Worm (Caenorhabditis elegans): ENCODE data around the gene maph-9.

maph-9 gene

DNA sequence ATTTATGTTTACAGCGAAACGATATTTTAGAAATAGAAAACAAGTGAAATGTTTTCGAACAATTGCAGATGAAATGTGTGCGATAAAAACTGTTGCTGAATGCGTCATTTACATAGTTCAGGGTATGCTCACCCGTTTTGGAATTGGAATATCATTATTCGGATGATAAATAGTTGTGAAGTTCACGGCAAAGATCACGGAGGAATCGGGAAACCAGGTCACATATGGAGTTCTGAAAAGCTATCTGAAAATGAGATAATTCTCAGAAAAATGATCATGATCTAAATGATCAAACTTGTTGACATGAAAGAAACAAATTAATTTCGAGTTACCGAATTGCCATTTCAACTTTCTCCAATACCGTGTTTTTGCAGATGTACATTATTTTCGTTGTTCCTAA lies 39.3 kb downstream of the maph-9 start, which contains the start of gene best-16:
Gene best-16 (minus strand): TSS at position 101 of the 400 bp plus-strand sequence.
- TF ChIP-seq lin-13 (GFP tag; optimal IDR thresholded peaks at IDR 0.05): no peak
- TF ChIP-seq daf-12 (tag; optimal IDR thresholded peaks at IDR 0.05): no peak

ce11 chrIV:7196853-7197252 lies 40.4 kb downstream of the maph-9 start, which contains the start of gene unc-8:
TSS of gene unc-8 (plus strand) at chrIV:7197153.
- no peak for TF ChIP-seq dmd-6 (GFP tag; IDR thresholded peaks at IDR 0.05)
- TF ChIP-seq ces-1 (GFP tag; optimal IDR thresholded peaks at IDR 0.05): no peak
- no peak for TF ChIP-seq aha-1 (tag)
- TF ChIP-seq Y75B8A.6 (GFP tag; IDR thresholded peaks at IDR 0.05): no peak
- no peak for TF ChIP-seq ceh-82 (tag; optimal IDR thresholded peaks at IDR 0.05)
- no peak for TF ChIP-seq set-16 (GFP tag; IDR thresholded peaks at IDR 0.05)
- TF ChIP-seq daf-16 (GFP tag; optimal IDR thresholded peaks at IDR 0.05): no peak
- no peak for TF ChIP-seq daf-16 (tag; optimal IDR thresholded peaks at IDR 0.05)
- TF ChIP-seq daf-12 (tag; optimal IDR thresholded peaks at IDR 0.05): no peak
- TF ChIP-seq nhr-237 (tag; optimal IDR thresholded peaks at IDR 0.05): no peak
- no peak for TF ChIP-seq nhr-48 (tag; optimal IDR thresholded peaks at IDR 0.05)
- TF ChIP-seq snpc-1.2 (GFP tag; IDR thresholded peaks at IDR 0.05): no peak
- no peak for TF ChIP-seq ceh-28 (tag; optimal IDR thresholded peaks at IDR 0.05)

DNA sequence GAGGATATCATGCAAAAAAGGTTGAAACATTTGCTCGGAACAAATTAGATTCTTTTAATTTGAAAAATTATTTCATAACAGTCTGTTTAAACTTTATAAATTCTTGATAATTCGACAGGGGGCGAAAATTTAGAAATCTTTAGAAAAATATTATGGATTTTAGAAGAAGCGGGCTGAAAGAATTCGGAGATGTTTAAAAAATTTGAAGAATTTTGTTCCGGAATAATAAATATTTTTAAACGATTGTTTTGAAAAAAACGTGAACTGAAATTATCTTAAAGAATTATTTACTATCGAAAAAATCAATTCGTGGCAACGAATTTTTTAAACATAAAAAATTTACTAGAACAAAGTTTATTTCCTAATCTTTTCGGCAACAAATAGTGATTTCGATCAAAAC lies 47.3 kb downstream of the maph-9 start, which contains the start of gene R13A1.3:
Gene R13A1.3 (plus strand): TSS at position 301 of the 400 bp plus-strand sequence.
- TF ChIP-seq fkh-10 (GFP tag; optimal IDR thresholded peaks at IDR 0.05) (no peak), mxl-2 (GFP tag; conservative IDR thresholded peaks at IDR 0.05) (no peak), ces-1 (GFP tag; optimal IDR thresholded peaks at IDR 0.05) (no peak), aly-2 (tag; optimal IDR thresholded peaks at IDR 0.05) (no peak), F26F4.8 (GFP tag; conservative IDR thresholded peaks at IDR 0.05) (no peak), zip-2 (tag; optimal IDR thresholded peaks at IDR 0.05) (no peak), hlh-11 (tag; optimal IDR thresholded peaks at IDR 0.05) (no peak), Y75B8A.6 (GFP tag; IDR thresholded peaks at IDR 0.05) (no peak), vab-7 (GFP tag; IDR thresholded peaks at IDR 0.05) (no peak), unc-39 (tag; optimal IDR thresholded peaks at IDR 0.05) (no peak), ZK337.2 (GFP tag; IDR thresholded peaks at IDR 0.05) (no peak), F44E2.7 (GFP tag; IDR thresholded peaks at IDR 0.05) (no peak), R02D3.7 (tag; optimal IDR thresholded peaks at IDR 0.05) (no peak), lin-15B (tag; optimal IDR thresholded peaks at IDR 0.05) (no peak), tag-97 (GFP tag; IDR thresholded peaks at IDR 0.05) (no peak), daf-12 (tag; optimal IDR thresholded peaks at IDR 0.05) (no peak), dve-1 (tag; optimal IDR thresholded peaks at IDR 0.05; ENCODE audit: insufficient read depth) (no peak), nhr-10 (tag; optimal IDR thresholded peaks at IDR 0.05) (no peak), ama-1 (optimal IDR thresholded peaks at IDR 0.05) (no peak), nhr-25 (tag; optimal IDR thresholded peaks at IDR 0.05; ENCODE audit: borderline replicate concordance, insufficient read depth) (no peak)

DNA sequence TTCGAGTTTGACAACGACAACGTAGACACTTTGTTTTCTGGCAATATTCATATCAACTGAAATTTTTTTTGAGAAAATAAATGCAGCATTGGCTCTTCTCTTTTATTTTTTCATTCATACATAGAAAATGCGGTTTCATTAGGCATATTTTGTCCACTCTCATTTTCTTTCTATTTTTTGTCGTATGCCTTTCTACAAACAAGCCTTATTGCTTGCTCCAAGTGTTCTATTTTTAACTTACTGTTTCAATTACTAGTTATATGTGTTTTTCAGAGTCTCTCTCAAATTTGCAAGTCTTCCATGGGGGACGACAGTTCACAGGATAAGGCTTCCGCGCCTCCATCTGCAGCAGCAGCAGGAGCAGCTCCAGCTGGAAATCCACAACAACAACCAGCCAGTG lies 49.5 kb downstream of the maph-9 start, which contains the start of gene kcc-1:
Gene kcc-1 (plus strand): TSS at position 301 of the 400 bp plus-strand sequence.
- TF ChIP-seq mdt-29 (GFP tag; IDR thresholded peaks at IDR 0.05) (no peak), nhr-10 (tag; optimal IDR thresholded peaks at IDR 0.05) (no peak), snpc-4 (tag; optimal IDR thresholded peaks at IDR 0.05) (no peak), lir-3 (tag; optimal IDR thresholded peaks at IDR 0.05) (no peak), php-3 (GFP tag; IDR thresholded peaks at IDR 0.05) (no peak), tag-97 (GFP tag; IDR thresholded peaks at IDR 0.05) (no peak), dve-1 (tag; optimal IDR thresholded peaks at IDR 0.05; ENCODE audit: insufficient read depth) (no peak), dmd-9 (GFP tag; IDR thresholded peaks at IDR 0.05) (no peak), vab-7 (GFP tag; IDR thresholded peaks at IDR 0.05) (no peak), lin-13 (GFP tag; optimal IDR thresholded peaks at IDR 0.05) (no peak), daf-12 (tag; optimal IDR thresholded peaks at IDR 0.05) (no peak), lin-1 (GFP tag; IDR thresholded peaks at IDR 0.05) (no peak)
